Worm (Caenorhabditis elegans) whole organism, L3 larva: ENCODE results near the gene F27B10.1.

ENCODE experiments used
- R02D3.7 ChIP-seq: fragments of 150-350 bp; optimal IDR thresholded peaks from 2 replicates; lab custom pipeline; 2014; ENCODE audit warnings: missing biosample characterization, missing genetic modification characterization
- ZK546.5 ChIP-seq: sonication (generic microtip); optimal IDR thresholded peaks from 2 replicates; lab custom pipeline; 2017; ENCODE audit warnings: missing biosample characterization, missing genetic modification characterization
- aly-2 ChIP-seq: fragments of 150-350 bp; optimal IDR thresholded peaks from 2 replicates; lab custom pipeline; 2014; ENCODE audit warnings: missing biosample characterization, missing genetic modification characterization
- ama-1 ChIP-seq: fragments of 150-350 bp; optimal IDR thresholded peaks from 2 replicates; lab custom pipeline; 2018
- ceh-16 ChIP-seq: sonication (generic microtip); optimal IDR thresholded peaks from 2 replicates; lab custom pipeline; 2017; ENCODE audit warnings: missing biosample characterization, missing genetic modification characterization
- ceh-28 ChIP-seq: fragments of 150-350 bp; optimal IDR thresholded peaks from 2 replicates; lab custom pipeline; 2014; ENCODE audit warnings: missing biosample characterization, missing genetic modification reagents, missing genetic modification characterization
- ceh-82 ChIP-seq: fragments of 150-350 bp; optimal IDR thresholded peaks from 2 replicates; lab custom pipeline; 2014; ENCODE audit warnings: missing biosample characterization, missing genetic modification characterization
- ceh-9 ChIP-seq: sonication (generic microtip); optimal IDR thresholded peaks from 2 replicates; lab custom pipeline; 2018; ENCODE audit warnings: missing biosample characterization, missing genetic modification characterization
- daf-12 ChIP-seq: fragments of 150-350 bp; optimal IDR thresholded peaks from 2 replicates; lab custom pipeline; 2014; ENCODE audit warnings: missing biosample characterization, missing genetic modification reagents, missing genetic modification characterization
- egl-27 ChIP-seq: sonication (generic microtip); optimal IDR thresholded peaks from 4 replicates; lab custom pipeline; 2017; ENCODE audit warnings: missing biosample characterization, missing genetic modification reagents, missing genetic modification characterization
- egl-5 ChIP-seq: fragments of 150-350 bp; optimal IDR thresholded peaks from 2 replicates; lab custom pipeline; 2017; ENCODE audit warnings: missing biosample characterization, missing genetic modification reagents, missing genetic modification characterization, inconsistent platforms
- elt-1 ChIP-seq: fragments of 150-350 bp; optimal IDR thresholded peaks from 2 replicates; lab custom pipeline; 2014; ENCODE audit warnings: missing biosample characterization, missing genetic modification characterization
- elt-2 ChIP-seq: sonication (generic microtip); optimal IDR thresholded peaks from 2 replicates; lab custom pipeline; 2016; ENCODE audit warnings: missing genetic modification reagents, mild to moderate bottlenecking, missing genetic modification characterization, missing compliant biosample characterization
- elt-3 ChIP-seq, 3 experiments: fragments of 150-350 bp in 1 of 3; sonication (generic microtip) in 2 of 3; optimal IDR thresholded peaks; 2 replicates in 2 of 3; 4 replicates in 1 of 3; lab custom pipeline; 2014 to 2017; ENCODE audit warnings: missing biosample characterization in 3 of 3, missing genetic modification characterization in 3 of 3
- eor-1 ChIP-seq, 2 experiments: fragments of 150-350 bp; optimal IDR thresholded peaks; 2 replicates each; lab custom pipeline; 2014 to 2018; ENCODE audit warnings: missing biosample characterization in 2 of 2, missing genetic modification characterization in 2 of 2
- fkh-10 ChIP-seq: sonication (generic microtip); optimal IDR thresholded peaks from 2 replicates; lab custom pipeline; 2017; ENCODE audit warnings: missing biosample characterization, missing genetic modification reagents, missing genetic modification characterization
- fkh-2 ChIP-seq: fragments of 150-350 bp; optimal IDR thresholded peaks from 2 replicates; lab custom pipeline; 2014; ENCODE audit warnings: missing biosample characterization, missing genetic modification reagents, missing genetic modification characterization
- fos-1 ChIP-seq: fragments of 150-350 bp; optimal IDR thresholded peaks from 2 replicates; lab custom pipeline; 2014; ENCODE audit warnings: missing biosample characterization, missing genetic modification characterization
- hmg-11 ChIP-seq: sonication (generic microtip); optimal IDR thresholded peaks from 2 replicates; lab custom pipeline; 2016; ENCODE audit warnings: missing genetic modification characterization, missing compliant biosample characterization
- jun-1 ChIP-seq: fragments of 150-350 bp; optimal IDR thresholded peaks from 2 replicates; lab custom pipeline; 2014; ENCODE audit warnings: missing biosample characterization, missing genetic modification reagents, missing genetic modification characterization
- lin-15B ChIP-seq: fragments of 150-350 bp; optimal IDR thresholded peaks from 2 replicates; lab custom pipeline; 2014; ENCODE audit warnings: missing biosample characterization, missing genetic modification characterization
- lin-39 ChIP-seq: fragments of 150-350 bp; optimal IDR thresholded peaks from 2 replicates; lab custom pipeline; 2018; ENCODE audit warnings: missing biosample characterization, missing genetic modification reagents, missing genetic modification characterization
- lsy-12 ChIP-seq: sonication (generic microtip); optimal IDR thresholded peaks from 2 replicates; lab custom pipeline; 2016; ENCODE audit warnings: mild to moderate bottlenecking, missing genetic modification characterization, missing compliant biosample characterization
- mdl-1 ChIP-seq: fragments of 150-350 bp; optimal IDR thresholded peaks from 2 replicates; lab custom pipeline; 2014; ENCODE audit warnings: missing biosample characterization, missing genetic modification characterization
- mml-1 ChIP-seq: fragments of 150-350 bp; sonication (generic microtip); optimal IDR thresholded peaks from 3 replicates; lab custom pipeline; 2014; ENCODE audit warnings: missing biosample characterization, missing genetic modification characterization
- nfya-1 ChIP-seq: sonication (generic microtip); optimal IDR thresholded peaks from 2 replicates; lab custom pipeline; 2017; ENCODE audit warnings: missing genetic modification characterization, mild to moderate bottlenecking, missing compliant biosample characterization, antibody characterized with exemption, moderate library complexity; ENCODE audit not compliant: insufficient read depth
- nhr-11 ChIP-seq: fragments of 150-350 bp; optimal IDR thresholded peaks from 2 replicates; lab custom pipeline; 2014; ENCODE audit warnings: missing biosample characterization, missing genetic modification characterization
- nhr-12 ChIP-seq: fragments of 150-350 bp; optimal IDR thresholded peaks from 2 replicates; lab custom pipeline; 2014; ENCODE audit warnings: missing biosample characterization, missing genetic modification characterization
- nhr-23 ChIP-seq: fragments of 150-350 bp; optimal IDR thresholded peaks from 2 replicates; lab custom pipeline; 2014; ENCODE audit warnings: missing biosample characterization, missing genetic modification reagents, missing genetic modification characterization
- nhr-237 ChIP-seq: fragments of 150-350 bp; optimal IDR thresholded peaks from 2 replicates; lab custom pipeline; 2014; ENCODE audit warnings: missing biosample characterization, missing genetic modification characterization
- nhr-25 ChIP-seq: sonication (generic microtip); optimal IDR thresholded peaks from 2 replicates; lab custom pipeline; 2017; ENCODE audit warnings: missing biosample characterization, missing genetic modification characterization
- nhr-28 ChIP-seq: fragments of 150-350 bp; optimal IDR thresholded peaks from 2 replicates; lab custom pipeline; 2014; ENCODE audit warnings: missing biosample characterization, missing genetic modification characterization
- nhr-43 ChIP-seq: sonication (generic microtip); optimal IDR thresholded peaks from 2 replicates; lab custom pipeline; 2016; ENCODE audit warnings: mild to moderate bottlenecking, missing genetic modification characterization, missing compliant biosample characterization; ENCODE audit not compliant: poor library complexity, severe bottlenecking
- nhr-67 ChIP-seq: fragments of 150-350 bp; optimal IDR thresholded peaks from 2 replicates; lab custom pipeline; 2014; ENCODE audit warnings: missing biosample characterization, missing genetic modification characterization
- nhr-76 ChIP-seq: fragments of 150-350 bp; sonication (generic microtip); optimal IDR thresholded peaks from 5 replicates; lab custom pipeline; 2014; ENCODE audit warnings: missing biosample characterization, missing genetic modification characterization
- nhr-77 ChIP-seq: fragments of 150-350 bp; optimal IDR thresholded peaks from 2 replicates; lab custom pipeline; 2014; ENCODE audit warnings: missing biosample characterization, missing genetic modification characterization
- pha-4 ChIP-seq: fragments of 150-350 bp; optimal IDR thresholded peaks from 2 replicates; lab custom pipeline; 2014; ENCODE audit warnings: missing biosample characterization, missing genetic modification reagents, missing genetic modification characterization
- pqm-1 ChIP-seq: fragments of 150-350 bp; optimal IDR thresholded peaks from 2 replicates; lab custom pipeline; 2017; ENCODE audit warnings: missing biosample characterization, missing genetic modification characterization, inconsistent platforms
- sea-2 ChIP-seq: fragments of 150-350 bp; sonication (generic microtip); optimal IDR thresholded peaks from 4 replicates; lab custom pipeline; 2014; ENCODE audit warnings: missing biosample characterization, missing genetic modification reagents, missing genetic modification characterization
- skn-1 ChIP-seq: fragments of 150-350 bp; optimal IDR thresholded peaks from 2 replicates; lab custom pipeline; 2014; ENCODE audit warnings: missing biosample characterization, missing genetic modification characterization
- snpc-4 ChIP-seq: fragments of 150-350 bp; optimal IDR thresholded peaks from 2 replicates; lab custom pipeline; 2014; ENCODE audit warnings: missing biosample characterization, missing genetic modification characterization
- tbx-2 ChIP-seq: sonication (generic microtip); optimal IDR thresholded peaks from 2 replicates; lab custom pipeline; 2016; ENCODE audit warnings: mild to moderate bottlenecking, missing genetic modification characterization, missing compliant biosample characterization
- unc-39 ChIP-seq: sonication (generic microtip); optimal IDR thresholded peaks from 4 replicates; lab custom pipeline; 2017; ENCODE audit warnings: missing biosample characterization, missing genetic modification characterization
- unc-62 ChIP-seq: fragments of 150-350 bp; sonication (generic microtip); optimal IDR thresholded peaks from 4 replicates; lab custom pipeline; 2014; ENCODE audit warnings: missing biosample characterization, missing genetic modification reagents, missing genetic modification characterization
- zag-1 ChIP-seq: fragments of 150-350 bp; optimal IDR thresholded peaks from 2 replicates; lab custom pipeline; 2014; ENCODE audit warnings: missing biosample characterization, missing genetic modification characterization
- ztf-11 ChIP-seq: fragments of 150-350 bp; optimal IDR thresholded peaks from 2 replicates; lab custom pipeline; 2014; ENCODE audit warnings: missing biosample characterization, missing genetic modification characterization
- ztf-4 ChIP-seq: fragments of 150-350 bp; optimal IDR thresholded peaks from 2 replicates; lab custom pipeline; 2014; ENCODE audit warnings: missing biosample characterization, missing genetic modification characterization

F27B10.1 gene

ce11 chrV:7059350-7059749, 13.1 kb upstream of the F27B10.1 start, which contains the start of gene mdt-6:
mdt-6 (minus strand) TSS chrV:7059624.
- TF ChIP-seq unc-39 (tag; lab: Kevin White, UChicago) (no peak), ama-1 (peak; percentile 51), skn-1 (no peak)

ce11 chrV:7060396-7060795, 12.0 kb upstream of the F27B10.1 start, which contains the start of the genes Y57E12AL.6 and Y57E12AL.1:
Y57E12AL.6 (minus strand) TSS chrV:7060470.
Y57E12AL.1 (plus strand) TSS chrV:7060530.
- TF ChIP-seq elt-2 (peak; percentile 48), nhr-12 (tag; lab: Kevin White, UChicago) (no peak), fkh-2 (tag; lab: Kevin White, UChicago) (no peak), lsy-12 (peak; percentile 52), ceh-28 (tag; lab: Kevin White, UChicago) (peak; percentile 86), ama-1 (peak; percentile 31), daf-12 (tag; lab: Kevin White, UChicago) (no peak), nhr-28 (tag; lab: Kevin White, UChicago) (no peak), ceh-82 (tag; lab: Kevin White, UChicago) (no peak), pqm-1 (tag; lab: Kevin White, UChicago) (peak; percentile 33), elt-3 (tag; optimal IDR thresholded peaks at IDR 0.05; lab: Kevin White, UChicago) (no peak), R02D3.7 (tag; lab: Kevin White, UChicago) (peak; percentile 35), nhr-76 (tag; lab: Kevin White, UChicago) (no peak), egl-5 (peak; percentile 78), nhr-67 (no peak), ztf-4 (peak; percentile 26), nhr-43 (peak; percentile 88), unc-39 (tag; lab: Kevin White, UChicago) (no peak), elt-1 (no peak), ceh-16 (tag; lab: Kevin White, UChicago) (no peak), mml-1 (tag; lab: Kevin White, UChicago) (no peak), ZK546.5 (tag; lab: Kevin White, UChicago) (no peak), snpc-4 (peak; percentile 93), nfya-1 (tag; lab: Kevin White, UChicago) (peak; percentile 78), egl-27 (tag; lab: Kevin White, UChicago) (no peak), pha-4 (tag; lab: Kevin White, UChicago) (peak; percentile 81), fkh-10 (no peak), skn-1 (peak; percentile 95), sea-2 (no peak), aly-2 (tag; lab: Kevin White, UChicago) (no peak), nhr-77 (tag; lab: Kevin White, UChicago) (peak; percentile 11), nhr-237 (no peak), lin-39 (peak; percentile 58), nhr-25 (peak; percentile 90), hmg-11 (tag; lab: Kevin White, UChicago) (peak; percentile 57), mdl-1 (tag; lab: Kevin White, UChicago) (no peak), nhr-23 (peak; percentile 92), lin-15B (peak; percentile 70), tbx-2 (tag; lab: Kevin White, UChicago) (peak; percentile 50), eor-1 (tag; optimal IDR thresholded peaks at IDR 0.05; lab: Kevin White, UChicago) (no peak), ceh-9 (no peak), jun-1 (tag; lab: Kevin White, UChicago) (peak; percentile 69), ztf-11 (tag; lab: Kevin White, UChicago) (no peak), zag-1 (tag; lab: Kevin White, UChicago) (no peak), fos-1 (tag; lab: Kevin White, UChicago) (no peak), nhr-11 (tag; lab: Kevin White, UChicago) (no peak), unc-62 (GFP tag; lab: Kevin White, UChicago) (no peak)
